Worm (Caenorhabditis elegans): ENCODE results near the gene rpn-13.

DNA sequence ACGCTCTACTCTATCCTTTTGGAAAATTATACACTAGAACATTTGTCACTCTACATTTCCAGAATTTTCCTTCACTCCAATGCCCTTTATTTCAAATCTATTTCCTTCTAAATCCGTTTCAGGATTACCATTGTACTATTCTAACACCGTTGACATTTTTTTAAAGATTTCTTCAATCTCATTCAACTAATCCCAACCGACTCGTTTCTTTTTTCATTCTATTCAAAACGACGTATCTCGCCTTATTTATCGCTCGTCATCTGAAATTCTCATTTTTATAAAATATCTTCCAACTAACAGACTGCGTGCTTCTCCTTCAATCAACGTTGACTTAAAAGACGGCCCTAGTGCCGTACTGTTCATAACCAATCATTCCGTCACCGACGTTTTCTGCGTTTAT is 11.4 kb upstream of the rpn-13 start, which contains the start of gene akap-1:
- TF ChIP-seq nhr-28 (tag; optimal IDR thresholded peaks at IDR 0.05) (no peak), fkh-10 (GFP tag; optimal IDR thresholded peaks at IDR 0.05) (no peak), elt-2 (tag; optimal IDR thresholded peaks at IDR 0.05) (no peak), egl-13 (tag; optimal IDR thresholded peaks at IDR 0.05) (no peak), lin-39 (tag; optimal IDR thresholded peaks at IDR 0.05) (no peak), ama-1 (optimal IDR thresholded peaks at IDR 0.05) (no peak), tbx-2 (tag; optimal IDR thresholded peaks at IDR 0.05) (no peak), lin-15B (tag; optimal IDR thresholded peaks at IDR 0.05) (no peak), lin-35 (GFP tag; optimal IDR thresholded peaks at IDR 0.05) (no peak), unc-62 (GFP tag; optimal IDR thresholded peaks at IDR 0.05) (no peak)
